Worm (Caenorhabditis elegans) whole organism, L4/young adult: ENCODE results near the gene xbx-3.

Experiments used
- W03F9.2 ChIP-seq: fragments of 150-350 bp; optimal IDR thresholded peaks from 2 replicates; lab custom pipeline; 2014; ENCODE audit warnings: missing biosample characterization, missing genetic modification characterization
- him-1 ChIP-seq: sonication (generic microtip); optimal IDR thresholded peaks from 2 replicates; lab custom pipeline; 2016; ENCODE audit warnings: missing genotype, missing genetic modification reagents, missing genetic modification characterization, missing compliant biosample characterization

DNA sequence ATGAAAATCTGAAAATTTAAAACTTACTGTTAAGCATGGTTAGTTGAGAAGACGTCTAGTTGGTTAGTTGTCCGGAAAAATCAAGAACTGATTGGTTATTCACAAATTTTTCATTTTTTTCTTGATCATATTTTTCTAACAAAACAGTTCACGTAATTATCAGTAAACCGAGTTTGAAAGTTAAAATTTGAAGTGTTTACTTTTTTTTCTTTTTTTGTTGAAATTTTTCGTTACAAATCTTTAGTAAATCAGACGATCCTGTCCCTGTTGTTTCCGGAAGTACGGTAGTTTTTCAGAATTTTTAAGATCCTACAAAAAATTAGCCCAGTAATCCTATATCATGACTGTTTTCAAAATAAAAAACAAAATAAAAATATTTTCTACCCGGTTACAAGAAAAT is 35.3 kb upstream of the xbx-3 start, which contains the start of gene C05B5.2:
- no peak for TF ChIP-seq him-1 (tag; lab: Kevin White, UChicago)
- TF ChIP-seq W03F9.2 (tag; lab: Kevin White, UChicago) = no peak
